Fruit fly (Drosophila melanogaster): Measurements from ENCODE around the gene kek3.

The kek3 gene

DNA sequence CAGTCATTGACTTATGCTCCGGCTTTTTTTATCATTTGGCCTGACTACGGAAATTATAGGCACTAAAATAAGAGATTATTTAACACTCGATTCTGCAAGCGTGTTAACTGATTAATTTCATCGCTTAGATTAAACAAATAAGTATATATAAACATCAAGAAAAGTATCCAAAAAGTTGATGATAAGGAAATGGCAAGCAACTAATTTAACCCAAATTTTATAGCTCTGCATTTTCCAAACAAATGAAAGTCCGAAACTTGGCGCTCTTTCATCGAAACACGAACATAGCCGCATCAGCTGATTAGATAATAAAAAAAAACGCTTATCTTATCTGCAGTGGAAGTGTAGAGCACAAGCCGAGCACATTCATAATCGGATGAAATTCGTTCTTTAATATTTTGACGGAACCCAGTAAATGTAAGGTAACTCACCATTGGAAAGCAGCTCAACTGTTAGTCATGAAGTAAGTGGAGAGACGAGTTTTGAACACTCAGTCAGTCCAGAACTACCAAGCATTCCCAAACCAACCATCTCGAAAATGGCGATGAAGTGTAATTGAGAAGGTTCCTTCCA, 77.2 kb downstream of the kek3 start, which contains the start of gene CG18480 (continued):
- TF ChIP-seq CG6813 (GFP tag; optimal IDR thresholded peaks at IDR 0.05) = no peak
- TF ChIP-seq otp (GFP tag; IDR thresholded peaks at IDR 0.05) = 0 out of 3 replicates have a peak, but pooled peaks have one; percentile 45
- TF ChIP-seq CG7786 (GFP tag; optimal IDR thresholded peaks at IDR 0.05) = peak; percentile 46
- TF ChIP-seq CG4707 (GFP tag; optimal IDR thresholded peaks at IDR 0.05) = no peak
- TF ChIP-seq bsh (GFP tag; optimal IDR thresholded peaks at IDR 0.05) = no peak
- TF ChIP-seq gsb (GFP tag; IDR thresholded peaks at IDR 0.05) = no peak
- TF ChIP-seq zen (tag; optimal IDR thresholded peaks at IDR 0.05) = no peak
- TF ChIP-seq CG3726 (GFP tag; IDR thresholded peaks at IDR 0.05) = 0 out of 3 replicates have a peak, but pooled peaks have one; percentile 36
- no peak for TF ChIP-seq fd102C (GFP tag; optimal IDR thresholded peaks at IDR 0.05)
- peak; percentile 3 for TF ChIP-seq CG5180 (GFP tag; optimal IDR thresholded peaks at IDR 0.05)
- TF ChIP-seq CG1602 (GFP tag; optimal IDR thresholded peaks at IDR 0.05) = no peak
- no peak; the same call in 1 of the 2 replicates for TF ChIP-seq vvl (GFP tag; IDR thresholded peaks at IDR 0.05)
- no peak for TF ChIP-seq CG4404 (GFP tag; IDR thresholded peaks at IDR 0.05)
- peak; percentile 9 for TF ChIP-seq CG9727 (GFP tag; optimal IDR thresholded peaks at IDR 0.05)
- no peak for TF ChIP-seq pfk (GFP tag; optimal IDR thresholded peaks at IDR 0.05)
- peak; percentile 51; the same call in 1 of the 2 replicates for TF ChIP-seq sob (GFP tag; IDR thresholded peaks at IDR 0.05)
- TF ChIP-seq CG12942 (GFP tag; optimal IDR thresholded peaks at IDR 0.05) = no peak
- peak; percentile 64 for TF ChIP-seq ind (GFP tag; optimal IDR thresholded peaks at IDR 0.05)
- no peak for TF ChIP-seq CG32772 (GFP tag; IDR thresholded peaks at IDR 0.05)
- peak; percentile 19 for TF ChIP-seq CG11398 (GFP tag; optimal IDR thresholded peaks at IDR 0.05)
- no peak for TF ChIP-seq slou (GFP tag; optimal IDR thresholded peaks at IDR 0.05)
- no peak for TF ChIP-seq mld (GFP tag; IDR thresholded peaks at IDR 0.05; ENCODE audit: partially characterized antibody)
- TF ChIP-seq CG13287 (GFP tag; IDR thresholded peaks at IDR 0.05; ENCODE audit: partially characterized antibody) = no peak
- no peak for TF ChIP-seq Neu2 (GFP tag; optimal IDR thresholded peaks at IDR 0.05; ENCODE audit: borderline replicate concordance)
- TF ChIP-seq z (GFP tag; IDR thresholded peaks at IDR 0.05) = no peak
- no peak for TF ChIP-seq CG7372 (GFP tag; IDR thresholded peaks at IDR 0.05)
- no peak for TF ChIP-seq CG9876 (GFP tag; optimal IDR thresholded peaks at IDR 0.05)
- TF ChIP-seq CG2712 (tag; optimal IDR thresholded peaks at IDR 0.05) = no peak
- peak; percentile 57 for TF ChIP-seq CG12769 (tag; optimal IDR thresholded peaks at IDR 0.05)
- TF ChIP-seq CG6765 (GFP tag; optimal IDR thresholded peaks at IDR 0.05) = no peak
- TF ChIP-seq Hr51 (GFP tag; optimal IDR thresholded peaks at IDR 0.05) = peak; percentile 11 to 36
- TF ChIP-seq nerfin-1 (tag; optimal IDR thresholded peaks at IDR 0.05) = no peak
- peak; percentile 62 for TF ChIP-seq gem (tag; optimal IDR thresholded peaks at IDR 0.05)
- TF ChIP-seq dan (GFP tag; IDR thresholded peaks at IDR 0.05) = no peak
- TF ChIP-seq Antp (GFP tag; optimal IDR thresholded peaks at IDR 0.05) = peak; percentile 55
- no peak for TF ChIP-seq sima (GFP tag; optimal IDR thresholded peaks at IDR 0.05)
- no peak for TF ChIP-seq Kr (GFP tag; optimal IDR thresholded peaks at IDR 0.05)
- TF ChIP-seq CG8944 (GFP tag; optimal IDR thresholded peaks at IDR 0.05) = no peak
- no peak for TF ChIP-seq TFAM (GFP tag; optimal IDR thresholded peaks at IDR 0.05)
- TF ChIP-seq ase (GFP tag; IDR thresholded peaks at IDR 0.05) = peak; percentile 41; the same call in 1 of the 3 replicates
- TF ChIP-seq CG17612 (GFP tag; IDR thresholded peaks at IDR 0.05) = 0 out of 2 replicates have a peak, but pooled peaks have one; percentile 22
- TF ChIP-seq CG7745 (tag; optimal IDR thresholded peaks at IDR 0.05) = no peak
- TF ChIP-seq CG6254 (GFP tag; optimal IDR thresholded peaks at IDR 0.05) = no peak
- no peak for TF ChIP-seq gcm2 (GFP tag; optimal IDR thresholded peaks at IDR 0.05)
- no peak for TF ChIP-seq ash1 (GFP tag; optimal IDR thresholded peaks at IDR 0.05)
- no peak for TF ChIP-seq Mad (GFP tag; optimal IDR thresholded peaks at IDR 0.05)
- TF ChIP-seq cwo (GFP tag; optimal IDR thresholded peaks at IDR 0.05) = peak; percentile 50
- TF ChIP-seq CG6654 (GFP tag; optimal IDR thresholded peaks at IDR 0.05) = no peak
- peak; percentile 65 for TF ChIP-seq CG9932 (GFP tag; IDR thresholded peaks at IDR 0.05)
- no peak for TF ChIP-seq maf-S (GFP tag; optimal IDR thresholded peaks at IDR 0.05)
